Worm (Caenorhabditis elegans) whole organism, L1 larva: Measurements from ENCODE around the gene imb-2.

Experiments used
- C04F5.9 ChIP-seq: sonication (generic microtip); optimal IDR thresholded peaks from 2 replicates; lab custom pipeline; 2016; ENCODE audit warnings: missing genetic modification characterization, missing compliant biosample characterization
- C34B4.2 ChIP-seq: sonication (generic microtip); optimal IDR thresholded peaks from 2 replicates; lab custom pipeline; 2017; ENCODE audit warnings: mild to moderate bottlenecking, missing genetic modification characterization, missing compliant biosample characterization
- aha-1 ChIP-seq: fragments of 150-350 bp; optimal IDR thresholded peaks from 2 replicates; lab custom pipeline; 2014; ENCODE audit warnings: missing biosample characterization, missing genetic modification characterization
- aly-2 ChIP-seq: fragments of 150-350 bp; optimal IDR thresholded peaks from 2 replicates; lab custom pipeline; 2014; ENCODE audit warnings: missing biosample characterization, missing genetic modification characterization
- ama-1 ChIP-seq: fragments of 150-350 bp; optimal IDR thresholded peaks from 2 replicates; lab custom pipeline; 2014
- ceh-82 ChIP-seq, 3 experiments: fragments of 150-350 bp in 1 of 3; sonication (generic microtip) in 2 of 3; optimal IDR thresholded peaks; 2 replicates each; lab custom pipeline; 2014 to 2017; ENCODE audit warnings: missing biosample characterization in 3 of 3, missing genetic modification characterization in 3 of 3
- ceh-90 ChIP-seq: sonication (generic microtip); optimal IDR thresholded peaks from 2 replicates; lab custom pipeline; 2016; ENCODE audit warnings: missing genetic modification characterization, missing compliant biosample characterization
- ces-1 ChIP-seq: fragments of 150-350 bp; optimal IDR thresholded peaks from 2 replicates; lab custom pipeline; 2014; ENCODE audit warnings: missing biosample characterization, missing genetic modification reagents, missing genetic modification characterization
- dsc-1 ChIP-seq: sonication (generic microtip); optimal IDR thresholded peaks from 2 replicates; lab custom pipeline; 2016; ENCODE audit warnings: mild to moderate bottlenecking, missing genetic modification characterization, missing compliant biosample characterization
- efl-1 ChIP-seq, 4 experiments: fragments of 150-350 bp; optimal IDR thresholded peaks in 3 of 4; peaks in 1 of 4; 1 replicate in 1 of 4; 2 replicates in 3 of 4; lab custom pipeline; 2014; ENCODE audit warnings: missing biosample characterization in 2 of 4, missing genetic modification characterization in 2 of 4, missing genetic modification reagents in 2 of 4
- elt-3 ChIP-seq, 6 experiments: fragments of 150-350 bp in 1 of 6; sonication (generic microtip); optimal IDR thresholded peaks; 2 replicates each; lab custom pipeline; 2017 to 2018; ENCODE audit warnings: missing biosample characterization in 6 of 6, missing genetic modification characterization in 6 of 6, inconsistent platforms in 1 of 6
- fkh-4 ChIP-seq: sonication (generic microtip); optimal IDR thresholded peaks from 2 replicates; lab custom pipeline; 2016; ENCODE audit warnings: missing compliant biosample characterization, missing genetic modification characterization, borderline replicate concordance
- fos-1 ChIP-seq: fragments of 150-350 bp; optimal IDR thresholded peaks from 2 replicates; lab custom pipeline; 2014; ENCODE audit warnings: missing biosample characterization, missing genetic modification characterization
- grh-1 ChIP-seq: fragments of 200-800 bp; sonication (Bioruptor generic); IDR thresholded peaks from 2 replicates; pipeline ENCODE4 v1.3.6; 2022; ENCODE audit warnings: missing genetic modification reagents, missing genetic modification characterization, missing compliant biosample characterization
- hlh-17 ChIP-seq: fragments of 200-800 bp; sonication (Bioruptor generic); optimal IDR thresholded peaks from 2 replicates; lab custom pipeline; 2018; ENCODE audit warnings: missing genetic modification characterization, mild to moderate bottlenecking, missing compliant biosample characterization, moderate library complexity, borderline replicate concordance
- hpl-2 ChIP-seq: fragments of 150-350 bp; optimal IDR thresholded peaks from 2 replicates; lab custom pipeline; 2014; ENCODE audit warnings: missing biosample characterization, missing genetic modification reagents, missing genetic modification characterization
- irx-1 ChIP-seq: sonication (generic microtip); optimal IDR thresholded peaks from 2 replicates; lab custom pipeline; 2016; ENCODE audit warnings: missing genetic modification characterization, missing compliant biosample characterization
- isw-1 ChIP-seq: fragments of 200-800 bp; sonication (Bioruptor generic); IDR thresholded peaks from 2 replicates; pipeline ENCODE4 v1.3.6; 2022; ENCODE audit warnings: missing genetic modification characterization, missing compliant biosample characterization
- jun-1 ChIP-seq: fragments of 150-350 bp; optimal IDR thresholded peaks from 2 replicates; lab custom pipeline; 2014; ENCODE audit warnings: missing biosample characterization, missing genetic modification reagents, missing genetic modification characterization
- lin-14 ChIP-seq: fragments of 200-800 bp; sonication (Bioruptor generic); optimal IDR thresholded peaks from 2 replicates; lab custom pipeline; 2018; ENCODE audit warnings: mild to moderate bottlenecking, missing genetic modification characterization, moderate library complexity, missing compliant biosample characterization
- lin-15B ChIP-seq: fragments of 150-350 bp; sonication (generic microtip); optimal IDR thresholded peaks from 3 replicates; lab custom pipeline; 2014; ENCODE audit warnings: missing biosample characterization, missing genetic modification characterization
- lin-35 ChIP-seq, 2 experiments: fragments of 150-350 bp; optimal IDR thresholded peaks; 2 replicates each; lab custom pipeline; 2014; ENCODE audit warnings: missing biosample characterization in 2 of 2, missing genetic modification characterization in 2 of 2, missing genetic modification reagents in 2 of 2
- lin-39 ChIP-seq: fragments of 150-350 bp; optimal IDR thresholded peaks from 2 replicates; lab custom pipeline; 2014; ENCODE audit warnings: missing biosample characterization, missing genetic modification reagents, missing genetic modification characterization
- mab-9 ChIP-seq: fragments of 200-800 bp; sonication (Bioruptor generic); IDR thresholded peaks from 2 replicates; pipeline ENCODE4 v1.3.6; 2022; ENCODE audit warnings: missing genetic modification reagents, missing genetic modification characterization, missing compliant biosample characterization
- mef-2 ChIP-seq: fragments of 150-350 bp; optimal IDR thresholded peaks from 2 replicates; lab custom pipeline; 2014; ENCODE audit warnings: missing biosample characterization, missing genetic modification characterization
- mep-1 ChIP-seq: fragments of 150-350 bp; optimal IDR thresholded peaks from 2 replicates; lab custom pipeline; 2014; ENCODE audit warnings: missing biosample characterization, missing genetic modification characterization
- nhr-11 ChIP-seq: fragments of 150-350 bp; optimal IDR thresholded peaks from 2 replicates; lab custom pipeline; 2014; ENCODE audit warnings: missing biosample characterization, missing genetic modification characterization
- nhr-20 ChIP-seq: sonication (generic microtip); optimal IDR thresholded peaks from 2 replicates; lab custom pipeline; 2016; ENCODE audit warnings: mild to moderate bottlenecking, missing genetic modification characterization, missing compliant biosample characterization
- nhr-71 ChIP-seq: sonication (generic microtip); optimal IDR thresholded peaks from 2 replicates; lab custom pipeline; 2016; ENCODE audit warnings: mild to moderate bottlenecking, missing genetic modification characterization, moderate library complexity, missing compliant biosample characterization
- nhr-85 ChIP-seq: sonication (generic microtip); peaks from one replicate; lab custom pipeline; 2016; ENCODE audit warnings: missing genetic modification characterization, inconsistent platforms, missing compliant biosample characterization
- pag-3 ChIP-seq: sonication (generic microtip); optimal IDR thresholded peaks from 2 replicates; lab custom pipeline; 2017; ENCODE audit warnings: missing genetic modification characterization, mild to moderate bottlenecking, missing compliant biosample characterization, antibody characterized with exemption, borderline replicate concordance; ENCODE audit not compliant: insufficient read depth
- skn-1 ChIP-seq: fragments of 150-350 bp; optimal IDR thresholded peaks from 2 replicates; lab custom pipeline; 2014; ENCODE audit warnings: missing biosample characterization, missing genetic modification characterization
- snpc-4 ChIP-seq: fragments of 150-350 bp; optimal IDR thresholded peaks from 2 replicates; lab custom pipeline; 2014; ENCODE audit warnings: missing biosample characterization, missing genetic modification characterization
- sox-4 ChIP-seq: sonication (generic microtip); optimal IDR thresholded peaks from 2 replicates; lab custom pipeline; 2016; ENCODE audit warnings: missing genetic modification characterization, missing compliant biosample characterization
- sup-37 ChIP-seq: fragments of 200-800 bp; sonication (Bioruptor generic); optimal IDR thresholded peaks from 2 replicates; lab custom pipeline; 2018; ENCODE audit warnings: mild to moderate bottlenecking, missing genetic modification characterization, missing compliant biosample characterization
- swsn-7 ChIP-seq: sonication (generic microtip); optimal IDR thresholded peaks from 2 replicates; lab custom pipeline; 2016; ENCODE audit warnings: missing genetic modification characterization, missing compliant biosample characterization
- tlp-1 ChIP-seq: fragments of 150-350 bp; optimal IDR thresholded peaks from 2 replicates; lab custom pipeline; 2014; ENCODE audit warnings: missing biosample characterization, missing genetic modification characterization
- zip-4 ChIP-seq: fragments of 200-800 bp; sonication (Bioruptor generic); optimal IDR thresholded peaks from 2 replicates; lab custom pipeline; 2018; ENCODE audit warnings: mild to moderate bottlenecking, missing genetic modification characterization, moderate library complexity, missing compliant biosample characterization

imb-2 gene

DNA sequence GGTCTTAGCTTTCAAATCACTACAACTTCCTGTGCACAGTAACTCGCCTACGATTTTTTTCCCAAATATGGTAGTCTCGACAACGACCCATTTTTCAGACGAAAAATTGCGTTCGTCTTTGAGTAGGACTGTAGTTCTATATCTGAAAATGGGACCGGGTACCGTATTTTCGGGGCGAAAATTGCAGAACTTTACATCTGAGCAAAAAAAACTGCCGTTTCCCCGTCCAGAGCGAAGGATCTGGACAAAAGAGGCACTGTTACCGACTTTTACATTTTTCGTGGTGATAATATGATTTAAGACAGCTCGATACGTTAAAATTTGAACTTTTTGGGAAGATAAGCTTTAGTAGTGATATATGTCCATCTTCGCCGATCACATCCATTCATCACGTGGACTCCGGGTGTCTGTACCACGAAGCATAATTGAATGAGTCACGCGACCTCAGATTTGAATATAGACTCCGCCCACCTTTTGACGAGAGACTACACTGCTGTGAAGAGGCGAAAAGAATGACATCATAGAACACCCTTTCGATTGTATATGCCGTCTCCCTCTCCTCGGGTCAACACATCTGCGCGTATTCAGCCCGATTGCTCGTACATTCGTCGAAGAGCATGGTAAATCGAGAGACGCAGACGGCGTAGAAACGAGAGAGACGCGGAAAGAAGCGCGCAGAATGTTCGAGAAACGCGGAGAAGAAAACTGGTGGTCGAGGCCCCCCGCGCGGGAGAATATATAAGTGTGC is 39.4 kb downstream of the imb-2 start (continued):
- TF ChIP-seq nhr-11 (tag; lab: Kevin White, UChicago) (no peak), dsc-1 (tag; lab: Kevin White, UChicago) (peak; percentile 75), C04F5.9 (tag; lab: Kevin White, UChicago) (no peak), fkh-4 (no peak), lin-15B (no peak), pag-3 (tag; lab: Kevin White, UChicago) (no peak), grh-1 (GFP tag; lab: Robert Waterston, UW) (peak; percentile 70), aha-1 (tag; lab: Kevin White, UChicago) (peak; percentile 63), lin-39 (tag; lab: Kevin White, UChicago) (peak; percentile 47), nhr-20 (peak; percentile 82), lin-14 (GFP tag; lab: Kevin White, UChicago) (peak; percentile 88), ces-1 (no peak), skn-1 (peak; percentile 25), lin-35 (GFP tag; optimal IDR thresholded peaks at IDR 0.05; lab: Kevin White, UChicago) (peak; percentile 41 to 63), aly-2 (tag; lab: Kevin White, UChicago) (no peak), nhr-85 (tag; lab: Kevin White, UChicago) (peak; percentile 92), swsn-7 (tag; lab: Kevin White, UChicago) (peak; percentile 86), ceh-82 (tag; optimal IDR thresholded peaks at IDR 0.05; lab: Kevin White, UChicago) (peak; percentile 1 to 31 (median 14)), mab-9 (GFP tag; lab: Robert Waterston, UW) (peak; percentile 51; the same call in 1 of the 2 replicates), tlp-1 (tag; lab: Kevin White, UChicago) (no peak), efl-1 (optimal IDR thresholded peaks at IDR 0.05; lab: Kevin White, UChicago) (peak; percentile 65 to 72), efl-1 (GFP tag; optimal IDR thresholded peaks at IDR 0.05 in 1 of 2; lab: Kevin White, UChicago) (peak; percentile 26 to 61), mef-2 (tag; lab: Kevin White, UChicago) (no peak), snpc-4 (tag; lab: Kevin White, UChicago) (peak; percentile 21), nhr-71 (tag; lab: Kevin White, UChicago) (peak; percentile 90), ceh-90 (no peak), sox-4 (no peak), irx-1 (tag; lab: Kevin White, UChicago) (peak; percentile 41), isw-1 (GFP tag; lab: Robert Waterston, UW) (peak; percentile 20; the same call in 1 of the 2 replicates), jun-1 (tag; lab: Kevin White, UChicago) (peak; percentile 83), ama-1 (lab: Kevin White, UChicago) (no peak), hpl-2 (GFP tag; lab: Kevin White, UChicago) (no peak), zip-4 (GFP tag; lab: Kevin White, UChicago) (peak; percentile 17), sup-37 (GFP tag; lab: Kevin White, UChicago) (no peak)

- TF ChIP-seq ama-1 (lab: Kevin White, UChicago) (peak; percentile 13), C34B4.2 (tag; lab: Kevin White, UChicago) (no peak), mep-1 (tag; lab: Kevin White, UChicago) (peak; percentile 22)
Measured at ce11 chrII:14405489-14406059, 40.1 kb downstream of the imb-2 start.

DNA sequence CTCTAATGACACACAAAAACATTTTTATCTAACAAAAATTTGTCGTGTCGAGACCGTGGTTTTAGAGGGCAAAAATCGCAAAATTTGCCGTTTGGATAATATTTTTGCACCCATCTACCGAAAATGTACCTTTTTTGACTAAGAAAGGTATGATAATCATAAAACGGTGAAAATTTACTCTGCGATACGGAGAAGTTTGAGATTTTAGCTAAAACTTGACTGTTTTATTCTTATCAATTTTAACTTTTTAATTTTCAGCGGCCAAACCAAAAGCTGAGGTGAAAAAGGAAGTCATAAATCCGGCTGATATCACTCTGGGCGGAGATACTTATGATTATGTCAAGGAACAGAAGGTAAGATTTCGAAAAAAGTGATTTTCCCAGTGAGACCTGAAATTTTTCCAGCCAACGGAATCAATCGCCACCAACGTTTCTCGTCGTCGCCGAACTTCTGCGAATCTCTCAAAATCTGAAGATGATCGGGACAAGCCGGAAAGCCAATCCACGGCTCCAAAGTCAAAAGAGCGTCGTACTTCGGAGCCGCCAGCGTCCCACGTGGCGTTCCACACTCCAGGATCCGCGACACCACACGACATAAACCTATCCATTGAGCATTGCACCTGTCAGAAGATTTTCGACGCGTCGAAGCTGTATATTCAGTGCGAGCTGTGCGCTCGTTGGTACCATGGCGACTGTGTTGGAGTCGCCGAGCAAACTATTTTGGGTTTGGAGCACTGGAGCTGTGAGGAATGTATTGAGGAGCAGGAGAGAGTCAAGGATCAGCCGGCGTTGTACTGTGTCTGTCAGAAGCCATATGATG is 40.8 kb downstream of the imb-2 start:
- TF ChIP-seq sup-37 (GFP tag; lab: Kevin White, UChicago) (no peak), fos-1 (no peak), hlh-17 (GFP tag; lab: Kevin White, UChicago) (no peak), elt-3 (tag; optimal IDR thresholded peaks at IDR 0.05; lab: Kevin White, UChicago) (no peak), mep-1 (tag; lab: Kevin White, UChicago) (peak; percentile 68), skn-1 (no peak), C34B4.2 (tag; lab: Kevin White, UChicago) (no peak), swsn-7 (tag; lab: Kevin White, UChicago) (no peak)
